Fruit fly (Drosophila melanogaster) whole organism, embryonic: ENCODE results near the gene CG42307.

ENCODE experiments used
- Atf-2 ChIP-seq: fragments of 200-800 bp; sonication (Bioruptor generic); optimal IDR thresholded peaks from 2 replicates; lab custom pipeline; 2016; ENCODE audit warnings: missing biosample characterization, missing genetic modification characterization
- Awh ChIP-seq: fragments of 200-800 bp; sonication (Bioruptor generic); IDR thresholded peaks from 2 replicates; pipeline ENCODE4, ENCODE4 v1.3.6; 2022; ENCODE audit warnings: missing biosample characterization, missing genetic modification characterization
- BEAF-32 ChIP-seq: fragments of 200-800 bp; sonication (Bioruptor generic); optimal IDR thresholded peaks from 3 replicates; lab custom pipeline; 2017; ENCODE audit warnings: missing biosample characterization, missing genetic modification characterization, mild to moderate bottlenecking, moderate library complexity, missing genetic modification reagents
- CG1233 ChIP-seq: fragments of 200-800 bp; sonication (Bioruptor generic); optimal IDR thresholded peaks from 4 replicates; lab custom pipeline; 2018; ENCODE audit warnings: missing biosample characterization, mild to moderate bottlenecking, missing genetic modification characterization
- CG12744 ChIP-seq: fragments of 200-800 bp; sonication (Bioruptor generic); optimal IDR thresholded peaks from 2 replicates; lab custom pipeline; 2016; ENCODE audit warnings: missing biosample characterization, missing genetic modification characterization
- CG12769 ChIP-seq: fragments of 200-800 bp; sonication (Bioruptor generic); optimal IDR thresholded peaks from 2 replicates; lab custom pipeline; 2019; ENCODE audit warnings: missing biosample characterization, mild to moderate bottlenecking, missing genetic modification characterization, moderate library complexity
- CG14710 ChIP-seq: fragments of 200-800 bp; sonication (Bioruptor generic); optimal IDR thresholded peaks from 3 replicates; lab custom pipeline; 2019; ENCODE audit warnings: missing biosample characterization, mild to moderate bottlenecking, missing genetic modification characterization, moderate library complexity
- CG15479 ChIP-seq: fragments of 200-800 bp; sonication (Bioruptor generic); optimal IDR thresholded peaks from 3 replicates; lab custom pipeline; 2019; ENCODE audit warnings: missing biosample characterization, mild to moderate bottlenecking, missing genetic modification characterization, moderate library complexity
- CG1603 ChIP-seq: fragments of 200-800 bp; sonication (Bioruptor generic); optimal IDR thresholded peaks from 2 replicates; lab custom pipeline; 2019; ENCODE audit warnings: missing biosample characterization, mild to moderate bottlenecking, missing genetic modification characterization, moderate library complexity
- CG18619 ChIP-seq: fragments of 200-800 bp; sonication (Bioruptor generic); optimal IDR thresholded peaks from 3 replicates; lab custom pipeline; 2017; ENCODE audit warnings: missing biosample characterization, mild to moderate bottlenecking, missing genetic modification characterization
- CG2120 ChIP-seq: fragments of 200-800 bp; sonication (Bioruptor generic); optimal IDR thresholded peaks from 3 replicates; lab custom pipeline; 2016; ENCODE audit warnings: missing biosample characterization, missing genetic modification characterization
- CG30403 ChIP-seq: fragments of 200-800 bp; sonication (Bioruptor generic); optimal IDR thresholded peaks from 3 replicates; lab custom pipeline; 2016; ENCODE audit warnings: missing biosample characterization, missing genetic modification characterization
- CG4328 ChIP-seq: fragments of 200-800 bp; sonication (Bioruptor generic); optimal IDR thresholded peaks from 3 replicates; lab custom pipeline; 2017; ENCODE audit warnings: missing biosample characterization, missing genetic modification reagents, missing genetic modification characterization
- CG4404 ChIP-seq: fragments of 200-800 bp; sonication (Bioruptor generic); IDR thresholded peaks from 2 replicates; pipeline ENCODE4 v1.3.6; 2022; ENCODE audit warnings: missing biosample characterization, missing genetic modification characterization
- CG6813 ChIP-seq: fragments of 200-800 bp; sonication (Bioruptor generic); optimal IDR thresholded peaks from 2 replicates; lab custom pipeline; 2017; ENCODE audit warnings: missing biosample characterization, missing genetic modification characterization, mild to moderate bottlenecking, moderate library complexity, missing genetic modification reagents
- CG7357 ChIP-seq: fragments of 200-800 bp; sonication (Bioruptor generic); IDR thresholded peaks from 3 replicates; pipeline ENCODE4 v1.3.6; 2022; ENCODE audit warnings: missing biosample characterization, missing genetic modification characterization
- CG7839 ChIP-seq: fragments of 200-800 bp; sonication (Bioruptor generic); optimal IDR thresholded peaks from 3 replicates; lab custom pipeline; 2018; ENCODE audit warnings: missing biosample characterization, mild to moderate bottlenecking, missing genetic modification characterization, moderate library complexity
- CG8944 ChIP-seq: fragments of 200-800 bp; sonication (Bioruptor generic); optimal IDR thresholded peaks from 3 replicates; lab custom pipeline; 2016; ENCODE audit warnings: missing biosample characterization, missing genetic modification characterization
- CG9727 ChIP-seq: fragments of 200-800 bp; sonication (Bioruptor generic); optimal IDR thresholded peaks from 3 replicates; lab custom pipeline; 2017; ENCODE audit warnings: missing biosample characterization, mild to moderate bottlenecking, missing genetic modification characterization
- CHES-1-like ChIP-seq: fragments of 200-800 bp; sonication (Bioruptor generic); optimal IDR thresholded peaks from 2 replicates; lab custom pipeline; 2016; ENCODE audit warnings: missing biosample characterization, missing genetic modification characterization
- E2f1 ChIP-seq: fragments of 200-800 bp; sonication (Bioruptor generic); IDR thresholded peaks from 2 replicates; pipeline ENCODE4 v1.3.6; 2022; ENCODE audit warnings: missing biosample characterization, missing genetic modification characterization
- Hr3 ChIP-seq: fragments of 200-800 bp; sonication (Bioruptor generic); optimal IDR thresholded peaks from 3 replicates; lab custom pipeline; 2016; ENCODE audit warnings: missing biosample characterization, missing genetic modification characterization
- Lhr ChIP-seq: fragments of 200-800 bp; sonication (Bioruptor generic); optimal IDR thresholded peaks from 3 replicates; lab custom pipeline; 2017; ENCODE audit warnings: mild to moderate bottlenecking, missing biosample characterization, missing genetic modification reagents, missing genetic modification characterization
- Lpt ChIP-seq: fragments of >200 bp; optimal IDR thresholded peaks from 2 replicates; lab custom pipeline; 2018; ENCODE audit warnings: missing biosample characterization, missing genetic modification characterization
- MTF-1 ChIP-seq: fragments of 200-800 bp; sonication (Bioruptor generic); optimal IDR thresholded peaks from 2 replicates; lab custom pipeline; 2018; ENCODE audit warnings: missing biosample characterization, mild to moderate bottlenecking, missing genetic modification characterization, borderline replicate concordance
- Max ChIP-seq: fragments of 200-800 bp; sonication (Bioruptor generic); optimal IDR thresholded peaks from 2 replicates; lab custom pipeline; 2016; ENCODE audit warnings: missing biosample characterization, mild to moderate bottlenecking, missing genetic modification characterization
- Rfx ChIP-seq: fragments of 200-800 bp; sonication (Bioruptor generic); IDR thresholded peaks from 2 replicates; pipeline ENCODE4 v1.3.6; 2022; ENCODE audit warnings: missing biosample characterization, missing genetic modification characterization
- Sox102F ChIP-seq: fragments of 200-800 bp; sonication (Bioruptor generic); optimal IDR thresholded peaks from 2 replicates; lab custom pipeline; 2018; ENCODE audit warnings: missing biosample characterization, mild to moderate bottlenecking, missing genetic modification characterization, moderate library complexity
- Spps ChIP-seq: fragments of 200-800 bp; sonication (Bioruptor generic); optimal IDR thresholded peaks from 2 replicates; lab custom pipeline; 2018; ENCODE audit warnings: missing biosample characterization, mild to moderate bottlenecking, missing genetic modification characterization
- Vsx1 ChIP-seq: fragments of 200-800 bp; sonication (Bioruptor generic); optimal IDR thresholded peaks from 2 replicates; lab custom pipeline; 2017; ENCODE audit warnings: missing biosample characterization, mild to moderate bottlenecking, missing genetic modification characterization, missing genetic modification reagents
- br ChIP-seq: fragments of >200 bp; optimal IDR thresholded peaks from 2 replicates; lab custom pipeline; 2017
- dan ChIP-seq: fragments of 200-800 bp; sonication (Bioruptor generic); IDR thresholded peaks from 2 replicates; pipeline ENCODE4 v1.3.6; 2022; ENCODE audit warnings: missing biosample characterization, missing genetic modification characterization
- emc ChIP-seq: fragments of 200-800 bp; sonication (Bioruptor generic); optimal IDR thresholded peaks from 2 replicates; lab custom pipeline; 2016; ENCODE audit warnings: missing biosample characterization, missing genetic modification characterization
- fd64A ChIP-seq: fragments of 200-800 bp; sonication (Bioruptor generic); optimal IDR thresholded peaks from 3 replicates; lab custom pipeline; 2018; ENCODE audit warnings: missing biosample characterization, mild to moderate bottlenecking, missing genetic modification characterization
- ftz-f1 ChIP-seq: fragments of 200-800 bp; sonication (Bioruptor generic); optimal IDR thresholded peaks from 2 replicates; lab custom pipeline; 2016; ENCODE audit warnings: missing biosample characterization, missing genetic modification characterization
- ham ChIP-seq: fragments of 200-800 bp; sonication (Bioruptor generic); IDR thresholded peaks from 2 replicates; pipeline ENCODE4 v1.3.6; 2022; ENCODE audit warnings: missing biosample characterization, missing genetic modification characterization
- hb ChIP-seq: fragments of 200-800 bp; sonication (Bioruptor generic); IDR thresholded peaks from 3 replicates; pipeline ENCODE4 v1.3.6; 2022; ENCODE audit warnings: missing biosample characterization, missing genetic modification characterization; ENCODE audit not compliant: partially characterized antibody
- ind ChIP-seq: fragments of 200-800 bp; sonication (Bioruptor generic); optimal IDR thresholded peaks from 3 replicates; lab custom pipeline; 2016; ENCODE audit warnings: missing biosample characterization, missing genetic modification characterization
- lola ChIP-seq, 3 experiments: fragments of >200 bp in 2 of 3; fragments of 200-800 bp in 1 of 3; sonication (Bioruptor generic) in 1 of 3; optimal IDR thresholded peaks; 2 replicates each; lab custom pipeline; 2017 to 2019; ENCODE audit warnings: missing biosample characterization in 3 of 3, missing genetic modification characterization in 3 of 3, mild to moderate bottlenecking in 1 of 3, moderate library complexity in 1 of 3
- mld ChIP-seq: fragments of 200-800 bp; sonication (Bioruptor generic); IDR thresholded peaks from 3 replicates; pipeline ENCODE4 v1.3.6; 2022; ENCODE audit warnings: missing biosample characterization, missing genetic modification characterization; ENCODE audit not compliant: partially characterized antibody
- p53 ChIP-seq: fragments of 200-800 bp; sonication (Bioruptor generic); optimal IDR thresholded peaks from 2 replicates; lab custom pipeline; 2016; ENCODE audit warnings: missing biosample characterization, missing genetic modification characterization
- pfk ChIP-seq: fragments of 200-800 bp; sonication (Bioruptor generic); optimal IDR thresholded peaks from 2 replicates; lab custom pipeline; 2018; ENCODE audit warnings: missing biosample characterization, mild to moderate bottlenecking, missing genetic modification characterization, moderate library complexity
- sens ChIP-seq: fragments of 200-800 bp; sonication (Bioruptor generic); peaks from one replicate; lab custom pipeline; 2016; ENCODE audit warnings: missing biosample characterization, missing genetic modification characterization
- sens-2 ChIP-seq: fragments of 200-800 bp; sonication (Bioruptor generic); IDR thresholded peaks from 2 replicates; pipeline ENCODE4 v1.3.6; 2022; ENCODE audit warnings: missing biosample characterization, missing genetic modification characterization
- sima ChIP-seq: fragments of 200-800 bp; sonication (Bioruptor generic); optimal IDR thresholded peaks from 2 replicates; lab custom pipeline; 2016; ENCODE audit warnings: missing biosample characterization, missing genetic modification characterization
- slbo ChIP-seq: fragments of 200-800 bp; sonication (Bioruptor generic); IDR thresholded peaks from 2 replicates; pipeline ENCODE4 v1.3.6; 2022; ENCODE audit warnings: missing biosample characterization, missing genetic modification characterization
- sna ChIP-seq: fragments of 200-800 bp; sonication (Bioruptor generic); IDR thresholded peaks from 2 replicates; pipeline ENCODE4 v1.3.6; 2022; ENCODE audit warnings: missing biosample characterization, missing genetic modification characterization; ENCODE audit not compliant: partially characterized antibody
- tll ChIP-seq, 2 experiments: fragments of 200-800 bp in 1 of 2; fragments of >200 bp in 1 of 2; sonication (Bioruptor generic) in 1 of 2; optimal IDR thresholded peaks; 2 replicates each; lab custom pipeline; 2017 to 2019; ENCODE audit warnings: missing biosample characterization in 2 of 2, missing genetic modification characterization in 2 of 2, mild to moderate bottlenecking in 1 of 2, moderate library complexity in 1 of 2
- tx ChIP-seq: fragments of 200-800 bp; sonication (Bioruptor generic); optimal IDR thresholded peaks from 2 replicates; lab custom pipeline; 2016; ENCODE audit warnings: missing biosample characterization, missing genetic modification characterization

Gene CG42307

DNA sequence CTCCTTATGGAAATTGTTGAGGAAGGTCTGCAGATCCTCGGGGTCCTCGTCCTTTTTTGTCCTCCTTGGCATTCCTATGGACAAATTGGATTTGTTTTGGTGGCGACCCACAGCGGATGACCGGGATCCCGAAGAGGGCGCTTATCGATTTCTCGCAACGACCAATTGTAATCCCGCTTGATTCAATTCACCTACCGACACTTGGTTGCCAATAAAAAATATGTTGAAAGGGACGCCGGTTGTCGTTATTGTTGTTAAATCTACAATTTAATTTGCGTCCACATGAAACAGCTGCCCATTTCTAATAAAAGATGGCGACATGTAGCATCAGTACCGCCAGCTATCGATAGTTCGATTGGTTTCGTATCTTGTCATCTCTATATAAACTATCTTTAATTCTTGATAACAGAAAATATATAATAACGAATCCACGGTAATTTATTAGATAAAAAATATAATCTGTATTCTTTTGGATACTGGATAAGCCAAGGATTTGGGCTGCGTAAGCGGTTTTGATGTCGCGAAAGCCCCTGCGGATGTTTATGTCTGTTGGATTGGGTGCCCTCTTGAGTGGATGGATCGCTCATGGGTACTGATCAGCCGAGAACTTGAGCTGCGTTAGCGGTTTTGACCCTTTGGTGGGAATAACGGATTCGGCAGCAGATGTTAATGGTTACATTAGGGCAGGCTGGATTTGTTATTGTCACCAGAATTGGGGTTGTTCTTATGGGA, 27.6 kb downstream of the CG42307 start, which contains the start of gene CTCF (continued):
- no peak for TF ChIP-seq p53 (GFP tag; lab: Kevin White, UChicago)
- peak; percentile 29 for TF ChIP-seq ftz-f1 (GFP tag; lab: Kevin White, UChicago)
- no peak for TF ChIP-seq CG15479 (GFP tag; lab: Kevin White, UChicago)
- no peak for TF ChIP-seq CG12769 (tag; lab: Kevin White, UChicago)
- TF ChIP-seq CHES-1-like: peak; percentile 30
- no peak for TF ChIP-seq dan
- TF ChIP-seq fd64A (GFP tag; lab: Kevin White, UChicago): no peak
- no peak for TF ChIP-seq CG4328
- TF ChIP-seq sima: no peak
- TF ChIP-seq br (lab: Kevin White, UChicago): no peak
- peak; percentile 62; the same call in 1 of the 2 replicates for TF ChIP-seq Awh (GFP tag; lab: Robert Waterston, UW)
- TF ChIP-seq Hr3 (GFP tag; lab: Kevin White, UChicago): peak; percentile 13
- peak; percentile 43 for TF ChIP-seq CG30403
- no peak for TF ChIP-seq Vsx1 (GFP tag; lab: Kevin White, UChicago)
- TF ChIP-seq ind (GFP tag; lab: Kevin White, UChicago): peak; percentile 4
- no peak for TF ChIP-seq emc (GFP tag; lab: Kevin White, UChicago)
- peak; percentile 38 for TF ChIP-seq CG1233 (GFP tag; lab: Kevin White, UChicago)
- TF ChIP-seq sens (GFP tag; lab: Kevin White, UChicago): peak; percentile 87
- TF ChIP-seq Rfx (GFP tag; lab: Robert Waterston, UW): peak; percentile 63; the same call in 1 of the 2 replicates
- peak; percentile 53 for TF ChIP-seq CG7839 (tag; lab: Kevin White, UChicago)
- peak; percentile 55 for TF ChIP-seq CG9727 (GFP tag; lab: Kevin White, UChicago)
- peak; percentile 69 for TF ChIP-seq CG1603
- peak; percentile 85 for TF ChIP-seq BEAF-32 (GFP tag; lab: Kevin White, UChicago)
- no peak for TF ChIP-seq Atf-2 (GFP tag; lab: Kevin White, UChicago)
- no peak for TF ChIP-seq CG6813 (GFP tag; lab: Kevin White, UChicago)
- TF ChIP-seq CG12744 (GFP tag; lab: Kevin White, UChicago): no peak
- TF ChIP-seq MTF-1 (GFP tag; lab: Kevin White, UChicago): no peak
- TF ChIP-seq pfk (GFP tag; lab: Kevin White, UChicago): peak; percentile 16
- TF ChIP-seq hb (GFP tag; lab: Robert Waterston, UW): peak; percentile 65; the same call in 2 of the 3 replicates
- TF ChIP-seq Spps (tag; lab: Kevin White, UChicago): no peak
- TF ChIP-seq CG14710: peak; percentile 50
- no peak for TF ChIP-seq CG4404
- TF ChIP-seq tx (GFP tag; lab: Kevin White, UChicago): no peak
- peak; percentile 41 for TF ChIP-seq CG8944 (GFP tag; lab: Kevin White, UChicago)
- peak; percentile 46 for TF ChIP-seq Lhr (GFP tag; lab: Kevin White, UChicago)
- peak; percentile 57 for TF ChIP-seq Sox102F
- peak in 1 of 3 experiments; percentile 16 for TF ChIP-seq lola (GFP tag; optimal IDR thresholded peaks at IDR 0.05; lab: Kevin White, UChicago)
- 0 out of 2 replicates have a peak, but pooled peaks have one; percentile 7 for TF ChIP-seq E2f1 (GFP tag; lab: Robert Waterston, UW)
- TF ChIP-seq Max (GFP tag; lab: Kevin White, UChicago): peak; percentile 73
- no peak for TF ChIP-seq CG7357
- TF ChIP-seq CG18619: peak; percentile 7
- TF ChIP-seq slbo (GFP tag; lab: Robert Waterston, UW): no peak; the same call in 1 of the 2 replicates
- peak; percentile 77 for TF ChIP-seq sna (GFP tag; lab: Robert Waterston, UW)
- TF ChIP-seq CG2120 (GFP tag; lab: Kevin White, UChicago): peak; percentile 52
- TF ChIP-seq sens-2 (GFP tag; lab: Robert Waterston, UW): no peak
- TF ChIP-seq ham: no peak
- TF ChIP-seq mld: peak; percentile 70; the same call in 2 of the 3 replicates
- TF ChIP-seq Lpt (GFP tag; lab: Kevin White, UChicago): no peak
- TF ChIP-seq tll (GFP tag; optimal IDR thresholded peaks at IDR 0.05; lab: Kevin White, UChicago): no peak
